Worm (Caenorhabditis elegans): Measurements from ENCODE around the gene F02C12.3.

F02C12.3 gene

ce11 chrX:13442446-13442845, 45.7 kb downstream of the F02C12.3 start (continued):
- peak; percentile 37; the same call in 1 of the 2 replicates for TF ChIP-seq zfp-3 (GFP tag; conservative IDR thresholded peaks at IDR 0.05)
- TF ChIP-seq hmg-1.1 (GFP tag; IDR thresholded peaks at IDR 0.05): peak; percentile 89
- no peak for TF ChIP-seq unc-39 (tag; optimal IDR thresholded peaks at IDR 0.05)
- no peak for TF ChIP-seq saeg-2 (GFP tag; IDR thresholded peaks at IDR 0.05)
- TF ChIP-seq rbr-2 (tag; optimal IDR thresholded peaks at IDR 0.05): peak; percentile 74
- TF ChIP-seq ZK337.2 (GFP tag; IDR thresholded peaks at IDR 0.05): peak; percentile 63

ce11 chrX:13443283-13443682, 46.5 kb downstream of the F02C12.3 start:
- TF ChIP-seq nhr-41 (GFP tag; IDR thresholded peaks at IDR 0.05): no peak
- no peak for TF ChIP-seq skn-1 (tag; optimal IDR thresholded peaks at IDR 0.05)
- TF ChIP-seq lim-7 (GFP tag; IDR thresholded peaks at IDR 0.05): 0 out of 2 replicates have a peak, but pooled peaks have one; percentile 46
- TF ChIP-seq lin-29 (GFP tag; IDR thresholded peaks at IDR 0.05): no peak
- TF ChIP-seq lsy-2 (tag; optimal IDR thresholded peaks at IDR 0.05): no peak
- peak; percentile 80 for TF ChIP-seq snpc-1.2 (GFP tag; IDR thresholded peaks at IDR 0.05)
- peak; percentile 72 for TF ChIP-seq egl-43 (GFP tag; IDR thresholded peaks at IDR 0.05)
- peak; percentile 35 for TF ChIP-seq lin-38 (GFP tag; IDR thresholded peaks at IDR 0.05)
- TF ChIP-seq vab-7 (GFP tag; IDR thresholded peaks at IDR 0.05): peak; percentile 48; the same call in 1 of the 2 replicates
- TF ChIP-seq zip-2 (tag; optimal IDR thresholded peaks at IDR 0.05): no peak
- TF ChIP-seq daf-16 (GFP tag; optimal IDR thresholded peaks at IDR 0.05): peak in 1 of 2 experiments; percentile 18
- no peak for TF ChIP-seq daf-16 (tag; optimal IDR thresholded peaks at IDR 0.05)
- TF ChIP-seq dmd-6 (GFP tag; IDR thresholded peaks at IDR 0.05): no peak
- TF ChIP-seq dmd-9 (GFP tag; IDR thresholded peaks at IDR 0.05): no peak
- TF ChIP-seq dmd-8 (GFP tag; IDR thresholded peaks at IDR 0.05): 0 out of 2 replicates have a peak, but pooled peaks have one; percentile 15
- no peak for TF ChIP-seq pha-4 (GFP tag; IDR thresholded peaks at IDR 0.05)
- no peak for TF ChIP-seq pha-4 (tag; optimal IDR thresholded peaks at IDR 0.05)
- TF ChIP-seq nhr-10 (tag; optimal IDR thresholded peaks at IDR 0.05): no peak
- TF ChIP-seq D1046.2 (GFP tag; IDR thresholded peaks at IDR 0.05): 0 out of 2 replicates have a peak, but pooled peaks have one; percentile 21

- TF ChIP-seq lin-38 (GFP tag; IDR thresholded peaks at IDR 0.05) (peak; percentile 41; the same call in 1 of the 2 replicates), egl-43 (GFP tag; IDR thresholded peaks at IDR 0.05) (0 out of 2 replicates have a peak, but pooled peaks have one; percentile 37), daf-16 (GFP tag; optimal IDR thresholded peaks at IDR 0.05) (no peak), daf-16 (tag; optimal IDR thresholded peaks at IDR 0.05) (peak; percentile 35), Y5F2A.4 (GFP tag; optimal IDR thresholded peaks at IDR 0.05) (no peak), lim-7 (GFP tag; IDR thresholded peaks at IDR 0.05) (peak; percentile 65), F10B5.3 (tag; optimal IDR thresholded peaks at IDR 0.05) (no peak), tag-97 (GFP tag; IDR thresholded peaks at IDR 0.05) (no peak), aha-1 (tag) (peak; percentile 94), T26A8.4 (GFP tag; IDR thresholded peaks at IDR 0.05) (no peak), T20F7.1 (GFP tag; optimal IDR thresholded peaks at IDR 0.05) (no peak), madf-5 (GFP tag; IDR thresholded peaks at IDR 0.05) (0 out of 4 replicates have a peak, but pooled peaks of 1 of the 2 experiments have one; percentile 28)
Observed at ce11 chrX:13444267-13444666, 47.5 kb downstream of the F02C12.3 start.

- TF ChIP-seq D1046.2 (GFP tag; IDR thresholded peaks at IDR 0.05) (no peak), nhr-102 (tag; optimal IDR thresholded peaks at IDR 0.05) (no peak), tra-1 (GFP tag; IDR thresholded peaks at IDR 0.05) (no peak), set-16 (GFP tag; IDR thresholded peaks at IDR 0.05) (no peak), hif-1 (tag; optimal IDR thresholded peaks at IDR 0.05) (no peak), pqm-1 (tag; optimal IDR thresholded peaks at IDR 0.05) (no peak), fos-1 (tag; optimal IDR thresholded peaks at IDR 0.05) (no peak), cey-2 (tag; optimal IDR thresholded peaks at IDR 0.05; ENCODE audit: borderline replicate concordance, insufficient read depth) (no peak), lin-39 (tag; optimal IDR thresholded peaks at IDR 0.05) (no peak), T26A8.4 (GFP tag; IDR thresholded peaks at IDR 0.05) (no peak), mep-1 (tag; optimal IDR thresholded peaks at IDR 0.05) (no peak), nhr-111 (GFP tag; optimal IDR thresholded peaks at IDR 0.05) (no peak), snpc-4 (tag; optimal IDR thresholded peaks at IDR 0.05) (no peak), F10B5.3 (tag; optimal IDR thresholded peaks at IDR 0.05) (no peak), aly-2 (tag; optimal IDR thresholded peaks at IDR 0.05) (no peak), lin-13 (GFP tag; optimal IDR thresholded peaks at IDR 0.05) (no peak), Y105C5A.15 (GFP tag; IDR thresholded peaks at IDR 0.05) (no peak), spr-1 (tag; optimal IDR thresholded peaks at IDR 0.05) (no peak)
Observed at ce11 chrX:13446418-13446817, 49.6 kb downstream of the F02C12.3 start, which contains the start of gene set-8. TSS of gene set-8 (plus strand) at chrX:13446718.
